Worm (Caenorhabditis elegans) whole organism, L3 larva: ENCODE measurements around the gene tag-250.

Experiments used
- aly-2 ChIP-seq: fragments of 150-350 bp; optimal IDR thresholded peaks from 2 replicates; lab custom pipeline; 2014; ENCODE audit warnings: missing biosample characterization, missing genetic modification characterization
- ama-1 ChIP-seq: fragments of 150-350 bp; optimal IDR thresholded peaks from 2 replicates; lab custom pipeline; 2018
- elt-1 ChIP-seq: fragments of 150-350 bp; optimal IDR thresholded peaks from 2 replicates; lab custom pipeline; 2014; ENCODE audit warnings: missing biosample characterization, missing genetic modification characterization
- elt-2 ChIP-seq: sonication (generic microtip); optimal IDR thresholded peaks from 2 replicates; lab custom pipeline; 2016; ENCODE audit warnings: missing genetic modification reagents, mild to moderate bottlenecking, missing genetic modification characterization, missing compliant biosample characterization
- eor-1 ChIP-seq, 2 experiments: fragments of 150-350 bp; optimal IDR thresholded peaks; 2 replicates each; lab custom pipeline; 2014 to 2018; ENCODE audit warnings: missing biosample characterization in 2 of 2, missing genetic modification characterization in 2 of 2
- fos-1 ChIP-seq: fragments of 150-350 bp; optimal IDR thresholded peaks from 2 replicates; lab custom pipeline; 2014; ENCODE audit warnings: missing biosample characterization, missing genetic modification characterization
- nhr-11 ChIP-seq: fragments of 150-350 bp; optimal IDR thresholded peaks from 2 replicates; lab custom pipeline; 2014; ENCODE audit warnings: missing biosample characterization, missing genetic modification characterization
- nhr-25 ChIP-seq: sonication (generic microtip); optimal IDR thresholded peaks from 2 replicates; lab custom pipeline; 2017; ENCODE audit warnings: missing biosample characterization, missing genetic modification characterization
- nhr-77 ChIP-seq: fragments of 150-350 bp; optimal IDR thresholded peaks from 2 replicates; lab custom pipeline; 2014; ENCODE audit warnings: missing biosample characterization, missing genetic modification characterization
- skn-1 ChIP-seq: fragments of 150-350 bp; optimal IDR thresholded peaks from 2 replicates; lab custom pipeline; 2014; ENCODE audit warnings: missing biosample characterization, missing genetic modification characterization
- snpc-4 ChIP-seq: fragments of 150-350 bp; optimal IDR thresholded peaks from 2 replicates; lab custom pipeline; 2014; ENCODE audit warnings: missing biosample characterization, missing genetic modification characterization
- zag-1 ChIP-seq: fragments of 150-350 bp; optimal IDR thresholded peaks from 2 replicates; lab custom pipeline; 2014; ENCODE audit warnings: missing biosample characterization, missing genetic modification characterization
- ztf-4 ChIP-seq: fragments of 150-350 bp; optimal IDR thresholded peaks from 2 replicates; lab custom pipeline; 2014; ENCODE audit warnings: missing biosample characterization, missing genetic modification characterization

- no peak for TF ChIP-seq zag-1 (tag; lab: Kevin White, UChicago)
- TF ChIP-seq nhr-25 (tag; lab: Kevin White, UChicago), result peak; percentile 69
- TF ChIP-seq nhr-11 (tag; lab: Kevin White, UChicago), result no peak
- no peak for TF ChIP-seq aly-2 (tag; lab: Kevin White, UChicago)
- no peak for TF ChIP-seq eor-1 (tag; optimal IDR thresholded peaks at IDR 0.05; lab: Kevin White, UChicago)
- TF ChIP-seq ama-1 (lab: Kevin White, UChicago), result no peak
- no peak for TF ChIP-seq skn-1 (tag; lab: Kevin White, UChicago)
- TF ChIP-seq ztf-4 (tag; lab: Kevin White, UChicago), result no peak
- TF ChIP-seq fos-1 (tag; lab: Kevin White, UChicago), result no peak
- peak; percentile 48 for TF ChIP-seq nhr-77 (tag; lab: Kevin White, UChicago)
- no peak for TF ChIP-seq snpc-4 (tag; lab: Kevin White, UChicago)
- no peak for TF ChIP-seq elt-1 (tag; lab: Kevin White, UChicago)
- TF ChIP-seq elt-2 (tag; lab: Kevin White, UChicago), result no peak
Observed at ce11 chrIII:7940819-7941218, 16.1 kb upstream of the tag-250 start, which contains the start of gene C29E4.12.
